Fruit fly (Drosophila melanogaster) Kc167 (cell line): ENCODE data around the gene CG1607.

Experiments used
- Myc ChIP-seq: fragments of >200 bp; optimal IDR thresholded peaks from 2 replicates; lab custom pipeline; 2017; ENCODE audit warnings: missing external identifiers
- Sin3A ChIP-seq: fragments of >200 bp; optimal IDR thresholded peaks from 2 replicates; lab custom pipeline; 2018; ENCODE audit warnings: missing external identifiers
- h ChIP-seq: fragments of >200 bp; optimal IDR thresholded peaks from 3 replicates; lab custom pipeline; 2018; ENCODE audit warnings: missing external identifiers
- insv ChIP-seq: fragments of >200 bp; optimal IDR thresholded peaks from 3 replicates; lab custom pipeline; 2018; ENCODE audit warnings: missing external identifiers
- psq ChIP-seq: fragments of >200 bp; optimal IDR thresholded peaks from 2 replicates; lab custom pipeline; 2017; ENCODE audit warnings: missing external identifiers
- ttk ChIP-seq: sonication (Bioruptor generic); optimal IDR thresholded peaks from 2 replicates; lab custom pipeline; 2017; ENCODE audit warnings: missing external identifiers

Gene CG1607

DNA sequence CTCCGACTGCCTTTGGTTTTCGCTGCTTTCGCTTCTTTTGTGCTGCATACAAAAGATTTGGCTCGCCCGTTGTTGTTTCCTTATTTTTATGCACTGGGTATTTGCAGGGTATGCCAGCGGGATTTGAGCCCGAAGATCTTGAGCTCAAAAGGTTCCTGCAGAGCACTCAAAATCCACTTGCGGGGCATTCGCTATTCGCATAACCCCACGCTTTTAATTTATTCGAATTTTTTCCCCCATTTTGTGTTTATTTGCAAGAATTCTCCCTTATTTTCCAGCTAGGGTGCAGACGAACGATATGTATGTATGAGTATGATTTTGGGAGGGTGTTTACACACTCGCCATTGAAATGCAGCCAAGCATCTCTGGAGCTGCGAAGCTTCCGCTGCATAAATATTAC, 40.1 kb downstream of the CG1607 start:
- TF ChIP-seq psq (lab: Kevin White, UChicago) (no peak), insv (no peak), Sin3A (no peak), ttk (lab: Kevin White, UChicago) (no peak), Myc (lab: Kevin White, UChicago) (no peak), h (lab: Kevin White, UChicago) (no peak)

DNA sequence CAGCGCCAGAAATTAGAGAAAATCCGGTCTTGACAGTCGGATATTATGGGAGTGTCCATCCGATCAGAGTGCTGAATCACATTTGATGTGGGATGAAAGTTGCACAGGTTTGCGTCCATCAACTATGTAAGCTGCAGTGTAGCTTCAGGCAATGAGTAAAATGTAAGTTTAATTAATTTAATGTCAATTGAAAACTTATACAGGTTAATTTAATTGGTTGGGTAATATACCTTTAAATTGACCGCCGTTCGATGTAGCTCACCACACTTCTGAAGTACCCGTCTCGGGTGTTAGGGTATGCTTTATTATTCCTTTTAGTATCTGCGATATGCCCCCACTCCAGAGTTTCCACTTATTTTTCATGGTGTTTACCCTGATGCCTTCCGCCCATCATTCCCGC, 42.5 kb downstream of the CG1607 start:
- no peak for TF ChIP-seq Sin3A
- no peak for TF ChIP-seq h (lab: Kevin White, UChicago)
- no peak for TF ChIP-seq Myc (lab: Kevin White, UChicago)
- no peak for TF ChIP-seq ttk (lab: Kevin White, UChicago)
- TF ChIP-seq insv, result no peak
- no peak for TF ChIP-seq psq (lab: Kevin White, UChicago)

DNA sequence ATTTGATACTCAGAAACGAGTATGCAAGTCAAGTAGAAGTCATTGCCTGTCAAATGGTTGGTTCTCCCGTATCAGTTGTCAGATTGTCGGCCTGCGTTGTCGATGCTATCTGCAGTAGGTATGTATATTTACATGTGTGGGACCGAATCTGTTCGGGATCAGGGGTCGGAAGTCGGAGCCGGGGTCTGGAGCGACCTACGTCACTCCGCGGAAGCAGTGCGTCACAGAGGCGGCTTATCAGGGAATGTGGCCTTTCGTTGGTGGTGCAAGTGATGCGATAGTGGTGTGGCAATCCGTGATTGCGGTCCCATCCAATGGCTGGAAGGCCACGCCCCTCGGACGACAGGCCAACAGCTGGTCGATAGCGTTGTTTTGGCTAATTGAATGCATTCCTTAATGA, 53.7 kb downstream of the CG1607 start:
- TF ChIP-seq ttk (lab: Kevin White, UChicago) (no peak), psq (lab: Kevin White, UChicago) (no peak), h (lab: Kevin White, UChicago) (no peak), Myc (lab: Kevin White, UChicago) (no peak), insv (no peak), Sin3A (no peak)

DNA sequence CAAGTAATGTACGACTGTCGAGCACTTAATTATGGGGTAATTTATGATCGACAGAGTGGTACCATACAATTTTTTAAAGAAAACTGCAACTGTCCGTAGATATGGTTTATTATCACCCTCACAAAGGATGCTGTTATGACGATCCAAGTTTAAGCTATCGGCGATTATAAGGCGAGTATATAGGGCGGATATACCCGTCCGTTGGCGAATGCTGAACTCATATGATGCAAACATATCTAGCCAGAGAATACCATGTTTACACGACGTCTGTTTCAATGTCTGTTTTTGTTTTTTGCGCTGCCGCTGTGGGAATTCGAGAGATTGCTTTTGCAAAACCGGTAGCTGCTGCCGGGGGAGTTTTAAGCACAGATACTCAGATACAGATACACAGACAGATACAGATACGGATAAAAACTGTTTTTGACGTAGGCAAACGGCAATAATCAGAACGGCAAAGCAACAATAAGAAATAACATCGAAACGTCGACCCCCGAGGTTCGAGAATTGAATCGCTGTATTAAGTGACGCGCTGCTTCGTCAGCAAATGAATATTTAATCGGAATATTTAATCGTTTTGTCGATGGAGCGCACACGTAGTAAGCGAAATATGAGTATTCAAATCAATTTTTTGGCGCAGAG, 55.6 kb downstream of the CG1607 start:
- TF ChIP-seq ttk (lab: Kevin White, UChicago) (no peak), Myc (lab: Kevin White, UChicago) (no peak), insv (no peak), psq (lab: Kevin White, UChicago) (no peak), Sin3A (no peak), h (lab: Kevin White, UChicago) (no peak)

DNA sequence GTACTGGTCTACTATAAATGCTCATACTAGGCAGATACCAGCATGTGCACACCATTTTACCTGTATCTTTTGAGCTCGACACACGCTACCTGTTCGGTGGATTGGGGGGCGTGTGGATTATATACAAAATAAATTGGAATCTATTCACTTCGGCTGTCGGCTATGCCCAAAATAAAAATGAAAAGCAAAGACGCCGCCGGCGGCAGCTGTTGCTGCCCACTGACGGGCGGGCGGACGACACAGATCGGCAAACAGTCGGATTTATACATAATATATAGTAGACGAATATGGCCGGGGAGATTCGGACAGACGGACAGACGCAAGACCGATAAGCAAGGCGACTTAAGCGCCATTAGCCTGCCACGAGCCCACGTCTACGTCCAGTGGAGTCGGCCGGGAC, 56.9 kb downstream of the CG1607 start:
- no peak for TF ChIP-seq insv
- no peak for TF ChIP-seq psq (lab: Kevin White, UChicago)
- TF ChIP-seq Sin3A, result no peak
- TF ChIP-seq ttk (lab: Kevin White, UChicago), result no peak
- TF ChIP-seq Myc (lab: Kevin White, UChicago), result no peak
- no peak for TF ChIP-seq h (lab: Kevin White, UChicago)

DNA sequence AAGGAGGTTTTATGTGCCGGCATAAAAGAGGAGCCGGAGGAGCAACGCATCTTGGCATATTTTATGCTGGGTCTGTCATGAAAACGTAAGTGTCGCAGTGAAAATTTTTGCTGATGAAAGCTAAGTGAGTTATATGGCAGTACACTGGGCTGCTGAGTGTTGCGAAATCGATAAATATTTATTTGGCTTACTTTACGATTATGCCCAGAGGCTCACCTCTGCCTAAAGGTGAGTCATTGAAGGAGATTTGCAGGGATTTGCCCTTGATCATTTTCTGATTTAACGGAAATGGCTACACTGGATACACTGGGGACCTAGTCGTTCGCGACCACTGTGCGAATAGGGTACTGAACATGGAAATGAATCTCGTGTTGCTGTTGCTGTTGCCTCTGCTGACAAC, 58.1 kb downstream of the CG1607 start:
- TF ChIP-seq psq (lab: Kevin White, UChicago), result no peak
- TF ChIP-seq Sin3A, result no peak
- TF ChIP-seq insv, result no peak
- no peak for TF ChIP-seq Myc (lab: Kevin White, UChicago)
- TF ChIP-seq h (lab: Kevin White, UChicago), result no peak
- TF ChIP-seq ttk (lab: Kevin White, UChicago), result no peak

DNA sequence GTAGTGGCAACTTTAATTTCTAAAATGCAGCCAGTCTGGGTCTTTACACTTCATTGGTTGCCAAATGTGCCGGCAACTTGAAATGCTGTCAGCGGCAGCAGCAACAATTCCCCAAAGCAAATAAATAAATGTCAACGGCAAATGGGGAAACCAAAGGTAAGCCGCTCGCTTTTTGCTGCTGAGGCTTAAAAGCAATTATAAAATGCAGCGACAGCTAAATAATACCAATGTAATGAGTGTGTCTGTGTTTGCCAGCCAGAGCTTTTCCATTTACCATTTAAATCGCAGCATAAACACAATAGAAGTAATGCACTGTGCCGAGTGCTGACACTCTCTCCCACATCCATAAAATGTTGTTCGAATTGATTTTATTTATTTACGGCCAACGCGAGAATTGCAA, 58.7 kb downstream of the CG1607 start:
- TF ChIP-seq Sin3A (no peak), insv (no peak), psq (lab: Kevin White, UChicago) (no peak), ttk (lab: Kevin White, UChicago) (no peak), h (lab: Kevin White, UChicago) (no peak), Myc (lab: Kevin White, UChicago) (no peak)
